Fruit fly (Drosophila melanogaster) whole organism, prepupa: Measurements from ENCODE around the gene CG31817.

Experiments used
- CG8119 ChIP-seq: fragments of 200-800 bp; sonication (Bioruptor generic); IDR thresholded peaks from 3 replicates; pipeline ENCODE4 v1.3.6; 2022; ENCODE audit warnings: missing biosample characterization, missing genetic modification characterization
- Eip78C ChIP-seq: fragments of 200-800 bp; sonication (Bioruptor generic); peaks from one replicate; lab custom pipeline; 2016; ENCODE audit warnings: missing biosample characterization, missing genetic modification characterization
- Ets96B ChIP-seq: fragments of 200-800 bp; optimal IDR thresholded peaks from 2 replicates; lab custom pipeline; 2019; ENCODE audit warnings: missing biosample characterization, mild to moderate bottlenecking, missing genetic modification characterization, moderate library complexity
- Sox102F ChIP-seq: fragments of 200-800 bp; sonication (Bioruptor generic); optimal IDR thresholded peaks from 2 replicates; lab custom pipeline; 2016; ENCODE audit warnings: missing biosample characterization, mild to moderate bottlenecking, missing genetic modification characterization

The CG31817 gene

dm6 chr2L:16281419-16282076, 56.1 kb downstream of the CG31817 start (continued):
- TF ChIP-seq Sox102F (GFP tag; lab: Kevin White, UChicago) (no peak), Ets96B (tag; lab: Kevin White, UChicago) (peak; percentile 38), Eip78C (GFP tag; lab: Kevin White, UChicago) (peak; percentile 67), CG8119 (GFP tag; lab: Robert Waterston, UW) (peak; percentile 62)
- TF ChIP-seq, all 60 proteins: peak for 29
